Worm (Caenorhabditis elegans) whole organism, L4/young adult: ENCODE data around the gene nspf-2.

Source experiments
- W03F9.2 ChIP-seq: fragments of 150-350 bp; optimal IDR thresholded peaks from 2 replicates; lab custom pipeline; 2014; ENCODE audit warnings: missing biosample characterization, missing genetic modification characterization
- dao-5 ChIP-seq: sonication (generic microtip); optimal IDR thresholded peaks from 2 replicates; lab custom pipeline; 2016; ENCODE audit warnings: missing genotype, missing genetic modification characterization, moderate library complexity, missing compliant biosample characterization
- him-1 ChIP-seq: sonication (generic microtip); optimal IDR thresholded peaks from 2 replicates; lab custom pipeline; 2016; ENCODE audit warnings: missing genotype, missing genetic modification reagents, missing genetic modification characterization, missing compliant biosample characterization

Gene nspf-2

ce11 chrII:2707872-2708271, 19.2 kb downstream of the nspf-2 start, which contains the start of gene Y47G7B.2:
Y47G7B.2 (minus strand) TSS chrII:2708014.
- TF ChIP-seq him-1 (no peak), dao-5 (tag; lab: Kevin White, UChicago) (no peak), W03F9.2 (tag; lab: Kevin White, UChicago) (no peak)

- TF ChIP-seq dao-5 (tag; lab: Kevin White, UChicago) (no peak), him-1 (no peak), W03F9.2 (tag; lab: Kevin White, UChicago) (no peak)
These were observed 21.2 kb downstream of the nspf-2 start, which contains the start of gene T05A8.1 for ce11 chrII:2709942-2710341. T05A8.1 (minus strand) TSS chrII:2710042.

ce11 chrII:2710919-2711318, 22.2 kb downstream of the nspf-2 start, which contains the start of gene T05A8.2:
T05A8.2 (minus strand) TSS chrII:2711019.
- TF ChIP-seq W03F9.2 (tag; lab: Kevin White, UChicago) (no peak), dao-5 (tag; lab: Kevin White, UChicago) (no peak), him-1 (no peak)

- no peak for TF ChIP-seq him-1
- no peak for TF ChIP-seq dao-5 (tag; lab: Kevin White, UChicago)
- no peak for TF ChIP-seq W03F9.2 (tag; lab: Kevin White, UChicago)
These were observed 28.6 kb downstream of the nspf-2 start, which contains the start of gene T05A8.3 for ce11 chrII:2717335-2717734. T05A8.3 (minus strand) TSS chrII:2717435.

- TF ChIP-seq dao-5 (tag; lab: Kevin White, UChicago) (no peak), W03F9.2 (tag; lab: Kevin White, UChicago) (no peak), him-1 (no peak)
These were observed 30.5 kb downstream of the nspf-2 start for ce11 chrII:2719212-2719611.

ce11 chrII:2721992-2722391, 33.3 kb downstream of the nspf-2 start:
- TF ChIP-seq him-1: no peak
- TF ChIP-seq dao-5 (tag; lab: Kevin White, UChicago): no peak
- TF ChIP-seq W03F9.2 (tag; lab: Kevin White, UChicago): no peak

ce11 chrII:2725561-2725960, 36.8 kb downstream of the nspf-2 start, which contains the start of the genes T05A8.11 and nep-2:
T05A8.11 (minus strand) TSS chrII:2725661.
nep-2 (minus strand) TSS chrII:2725752.
- TF ChIP-seq dao-5 (tag; lab: Kevin White, UChicago) (no peak), him-1 (no peak), W03F9.2 (tag; lab: Kevin White, UChicago) (no peak)

- TF ChIP-seq him-1 (no peak), W03F9.2 (tag; lab: Kevin White, UChicago) (no peak), dao-5 (tag; lab: Kevin White, UChicago) (no peak)
These were observed 38.1 kb downstream of the nspf-2 start for ce11 chrII:2726774-2727173.

- TF ChIP-seq dao-5 (tag; lab: Kevin White, UChicago) (no peak), W03F9.2 (tag; lab: Kevin White, UChicago) (no peak), him-1 (no peak)
These were observed 41.9 kb downstream of the nspf-2 start for ce11 chrII:2730647-2731046.

ce11 chrII:2734266-2734665, 45.5 kb downstream of the nspf-2 start:
- no peak for TF ChIP-seq him-1
- no peak for TF ChIP-seq dao-5 (tag; lab: Kevin White, UChicago)
- TF ChIP-seq W03F9.2 (tag; lab: Kevin White, UChicago): no peak

- TF ChIP-seq W03F9.2 (tag; lab: Kevin White, UChicago) (no peak), him-1 (no peak), dao-5 (tag; lab: Kevin White, UChicago) (no peak)
These were observed 46.0 kb downstream of the nspf-2 start for ce11 chrII:2734735-2735134.

ce11 chrII:2735192-2735591, 46.5 kb downstream of the nspf-2 start, which contains the start of gene wdr-31:
wdr-31 (minus strand) TSS chrII:2735292.
- TF ChIP-seq dao-5 (tag; lab: Kevin White, UChicago) (no peak), W03F9.2 (tag; lab: Kevin White, UChicago) (no peak), him-1 (no peak)

- TF ChIP-seq him-1: no peak
- no peak for TF ChIP-seq dao-5 (tag; lab: Kevin White, UChicago)
- TF ChIP-seq W03F9.2 (tag; lab: Kevin White, UChicago): no peak
These were observed 46.9 kb downstream of the nspf-2 start for ce11 chrII:2735644-2736043.

- no peak for TF ChIP-seq dao-5 (tag; lab: Kevin White, UChicago)
- no peak for TF ChIP-seq him-1
- TF ChIP-seq W03F9.2 (tag; lab: Kevin White, UChicago): no peak
These were observed 47.5 kb downstream of the nspf-2 start, which contains the start of gene T05A8.8 for ce11 chrII:2736156-2736728. T05A8.8 (plus strand) TSS chrII:2736678.

- TF ChIP-seq him-1: no peak
These were observed 48.2 kb downstream of the nspf-2 start for ce11 chrII:2736938-2737337.
